Worm (Caenorhabditis elegans): Measurements from ENCODE around the gene K01A6.6.

ce11 chrIV:11743813-11744212, 8.7 kb downstream of the K01A6.6 start:
- TF ChIP-seq ref-1 (GFP tag; conservative IDR thresholded peaks at IDR 0.05) (no peak), ztf-23 (GFP tag; IDR thresholded peaks at IDR 0.05) (no peak), ztf-29 (GFP tag; IDR thresholded peaks at IDR 0.05) (no peak)

Data from whole organism, midembryonic.